Worm (Caenorhabditis elegans) whole organism, young adult: ENCODE data around the gene C12D8.20.
A peak's percentile ranks its signal among the peaks of the same experiment; 100 is the strongest.

ENCODE experiments used
- B0336.3 ChIP-seq: fragments of 200-800 bp; sonication (Bioruptor generic); IDR thresholded peaks from 2 replicates; pipeline ENCODE4 v1.3.6; 2022; ENCODE audit warnings: missing genetic modification characterization, missing compliant biosample characterization
- C17E4.6 ChIP-seq: fragments of 200-800 bp; sonication (Bioruptor generic); IDR thresholded peaks from 2 replicates; pipeline ENCODE4 v1.3.6; 2022; ENCODE audit warnings: missing genetic modification reagents, missing genetic modification characterization, missing compliant biosample characterization
- D2030.7 ChIP-seq: fragments of 200-800 bp; sonication (Bioruptor generic); IDR thresholded peaks from 2 replicates; pipeline ENCODE4 v1.3.6; 2022; ENCODE audit warnings: missing genetic modification reagents, missing genetic modification characterization, missing compliant biosample characterization
- F22D6.2 ChIP-seq: sonication (generic microtip); optimal IDR thresholded peaks from 2 replicates; lab custom pipeline; 2016; ENCODE audit warnings: mild to moderate bottlenecking, missing genetic modification characterization, missing compliant biosample characterization
- F37B4.10 ChIP-seq: fragments of 200-800 bp; sonication (Bioruptor generic); IDR thresholded peaks from 2 replicates; pipeline ENCODE4 v1.3.6; 2022; ENCODE audit warnings: missing genetic modification characterization, missing compliant biosample characterization
- F55B11.4 ChIP-seq: sonication (generic microtip); optimal IDR thresholded peaks from 2 replicates; lab custom pipeline; 2016; ENCODE audit warnings: missing compliant biosample characterization, missing genetic modification characterization, borderline replicate concordance; ENCODE audit not compliant: insufficient read depth
- F57A8.1 ChIP-seq: fragments of 200-800 bp; sonication (Bioruptor generic); optimal IDR thresholded peaks from 2 replicates; lab custom pipeline; 2018; ENCODE audit warnings: mild to moderate bottlenecking, missing genetic modification characterization, moderate library complexity, missing compliant biosample characterization
- K11D2.4 ChIP-seq: fragments of 200-800 bp; sonication (Bioruptor generic); IDR thresholded peaks from 2 replicates; pipeline ENCODE4 v1.3.6; 2022; ENCODE audit warnings: missing genetic modification reagents, missing genetic modification characterization, missing compliant biosample characterization
- K12H6.12 ChIP-seq: fragments of 200-800 bp; sonication (Bioruptor generic); optimal IDR thresholded peaks from 2 replicates; lab custom pipeline; 2018; ENCODE audit warnings: mild to moderate bottlenecking, missing genetic modification characterization, missing compliant biosample characterization
- T07F8.4 ChIP-seq: sonication (generic microtip); optimal IDR thresholded peaks from 2 replicates; lab custom pipeline; 2016; ENCODE audit warnings: mild to moderate bottlenecking, missing genetic modification characterization, moderate library complexity, missing compliant biosample characterization
- Y53G8AR.9 ChIP-seq: fragments of 200-800 bp; sonication (Bioruptor generic); conservative IDR thresholded peaks from 2 replicates; pipeline ENCODE4 v1.3.6; 2022; ENCODE audit warnings: missing genetic modification reagents, missing genetic modification characterization, missing compliant biosample characterization
- Y56A3A.18 ChIP-seq: fragments of 200-800 bp; sonication (Bioruptor generic); IDR thresholded peaks from 2 replicates; pipeline ENCODE4 v1.3.6; 2022; ENCODE audit warnings: missing genetic modification reagents, missing genetic modification characterization, missing compliant biosample characterization
- Y79H2A.3 ChIP-seq: fragments of 200-800 bp; sonication (Bioruptor generic); conservative IDR thresholded peaks from 2 replicates; pipeline ENCODE4 v1.3.6; 2022; ENCODE audit warnings: missing genetic modification reagents, missing genetic modification characterization, missing compliant biosample characterization
- ama-1 ChIP-seq, 3 experiments: fragments of 150-350 bp in 1 of 3; sonication (generic microtip) in 2 of 3; optimal IDR thresholded peaks; 2 replicates each; lab custom pipeline; 2014 to 2018; ENCODE audit warnings: missing biosample characterization in 2 of 3, missing genetic modification characterization in 2 of 3, missing genetic modification reagents in 2 of 3
- attf-6 ChIP-seq: fragments of 200-800 bp; sonication (Bioruptor generic); IDR thresholded peaks from 2 replicates; pipeline ENCODE4 v1.3.6; 2022; ENCODE audit warnings: missing genetic modification reagents, missing genetic modification characterization, missing compliant biosample characterization
- bed-1 ChIP-seq: fragments of 200-800 bp; sonication (Bioruptor generic); IDR thresholded peaks from 2 replicates; pipeline ENCODE4 v1.3.6; 2022; ENCODE audit warnings: missing genetic modification reagents, missing genetic modification characterization, missing compliant biosample characterization
- bed-2 ChIP-seq: fragments of 200-800 bp; sonication (Bioruptor generic); IDR thresholded peaks from 2 replicates; pipeline ENCODE4 v1.3.6; 2022; ENCODE audit warnings: missing genetic modification reagents, missing genetic modification characterization, missing compliant biosample characterization
- cebp-1 ChIP-seq, 2 experiments: fragments of 200-800 bp in 1 of 2; sonication (Bioruptor generic) in 1 of 2; sonication (generic microtip) in 1 of 2; IDR thresholded peaks in 1 of 2; optimal IDR thresholded peaks in 1 of 2; 2 replicates each; pipeline versions ENCODE4 v1.3.6 to Lab custom; 2017 to 2022; ENCODE audit warnings: missing compliant biosample characterization in 2 of 2, missing genetic modification characterization in 2 of 2, mild to moderate bottlenecking in 1 of 2, missing genetic modification reagents in 1 of 2, moderate library complexity in 1 of 2
- ceh-79 ChIP-seq: sonication (generic microtip); optimal IDR thresholded peaks from 2 replicates; lab custom pipeline; 2017; ENCODE audit warnings: mild to moderate bottlenecking, missing genetic modification characterization, missing compliant biosample characterization
- ceh-91 ChIP-seq: fragments of 200-800 bp; sonication (Bioruptor generic); IDR thresholded peaks from 2 replicates; pipeline ENCODE4 v1.3.6; 2022; ENCODE audit warnings: missing genetic modification reagents, missing genetic modification characterization, missing compliant biosample characterization
- chd-7 ChIP-seq: sonication (generic microtip); optimal IDR thresholded peaks from 2 replicates; lab custom pipeline; 2016; ENCODE audit warnings: mild to moderate bottlenecking, missing genetic modification characterization, moderate library complexity, missing compliant biosample characterization
- efl-1 ChIP-seq: fragments of 150-350 bp; optimal IDR thresholded peaks from 2 replicates; lab custom pipeline; 2014; ENCODE audit warnings: missing biosample characterization, missing genetic modification reagents, missing genetic modification characterization
- ets-4 ChIP-seq: fragments of 200-800 bp; sonication (Bioruptor generic); optimal IDR thresholded peaks from 2 replicates; lab custom pipeline; 2018; ENCODE audit warnings: mild to moderate bottlenecking, missing genetic modification characterization, missing compliant biosample characterization
- fkh-3 ChIP-seq: sonication (generic microtip); optimal IDR thresholded peaks from 2 replicates; lab custom pipeline; 2016; ENCODE audit warnings: mild to moderate bottlenecking, missing genetic modification characterization, missing compliant biosample characterization
- hlh-26 ChIP-seq: fragments of 200-800 bp; sonication (Bioruptor generic); conservative IDR thresholded peaks from 2 replicates; pipeline ENCODE4 v1.3.6; 2022; ENCODE audit warnings: missing genetic modification reagents, missing genetic modification characterization, missing compliant biosample characterization
- hrde-1 ChIP-seq: sonication (generic microtip); optimal IDR thresholded peaks from 2 replicates; lab custom pipeline; 2016; ENCODE audit warnings: missing genetic modification characterization, mild to moderate bottlenecking, missing compliant biosample characterization, moderate library complexity, missing genotype, missing genetic modification reagents, borderline replicate concordance
- hsf-1 ChIP-seq: fragments of 200-800 bp; sonication (Bioruptor generic); IDR thresholded peaks from 2 replicates; pipeline ENCODE4 v1.3.6; 2022; ENCODE audit warnings: missing genetic modification reagents, missing genetic modification characterization, missing compliant biosample characterization
- let-526 ChIP-seq: fragments of 200-800 bp; sonication (Bioruptor generic); IDR thresholded peaks from 2 replicates; pipeline ENCODE4 v1.3.6; 2022; ENCODE audit warnings: missing genetic modification reagents, missing genetic modification characterization, missing compliant biosample characterization
- let-607 ChIP-seq, 2 experiments: fragments of 200-800 bp in 1 of 2; sonication (Bioruptor generic) in 1 of 2; sonication (generic microtip) in 1 of 2; optimal IDR thresholded peaks; 2 replicates each; lab custom pipeline; 2016 to 2018; ENCODE audit warnings: mild to moderate bottlenecking in 2 of 2, missing compliant biosample characterization in 2 of 2, missing genetic modification characterization in 2 of 2, moderate library complexity in 2 of 2, missing genotype in 1 of 2
- lsl-1 ChIP-seq: fragments of 200-800 bp; sonication (Bioruptor generic); optimal IDR thresholded peaks from 2 replicates; lab custom pipeline; 2018; ENCODE audit warnings: mild to moderate bottlenecking, missing genetic modification characterization, moderate library complexity, missing compliant biosample characterization
- madf-3 ChIP-seq: fragments of 200-800 bp; sonication (Bioruptor generic); IDR thresholded peaks from 2 replicates; pipeline ENCODE4 v1.3.6; 2022; ENCODE audit warnings: missing genetic modification reagents, missing genetic modification characterization, missing compliant biosample characterization
- madf-6 ChIP-seq: fragments of 200-800 bp; sonication (Bioruptor generic); IDR thresholded peaks from 2 replicates; pipeline ENCODE4 v1.3.6; 2022; ENCODE audit warnings: missing genetic modification reagents, missing genetic modification characterization, missing compliant biosample characterization
- pha-4 ChIP-seq: fragments of 150-350 bp; sonication (generic microtip); optimal IDR thresholded peaks from 2 replicates; lab custom pipeline; 2014; ENCODE audit warnings: missing biosample characterization, missing genetic modification reagents, missing genetic modification characterization
- rcor-1 ChIP-seq: fragments of 200-800 bp; sonication (Bioruptor generic); IDR thresholded peaks from 2 replicates; pipeline ENCODE4 v1.3.6; 2022; ENCODE audit warnings: missing genetic modification reagents, missing genetic modification characterization, missing compliant biosample characterization
- repo-1 ChIP-seq: sonication (generic microtip); optimal IDR thresholded peaks from 2 replicates; lab custom pipeline; 2017; ENCODE audit warnings: mild to moderate bottlenecking, missing genetic modification characterization, missing compliant biosample characterization
- snpc-3.4 ChIP-seq: sonication (generic microtip); optimal IDR thresholded peaks from 2 replicates; lab custom pipeline; 2017; ENCODE audit warnings: missing genetic modification characterization, mild to moderate bottlenecking, missing compliant biosample characterization, antibody characterized with exemption, moderate library complexity, missing genotype, missing genetic modification reagents
- tbp1 ChIP-seq: fragments of 200-800 bp; sonication (Bioruptor generic); optimal IDR thresholded peaks from 2 replicates; lab custom pipeline; 2018; ENCODE audit warnings: mild to moderate bottlenecking, missing genetic modification characterization, missing compliant biosample characterization
- tlf-1 ChIP-seq: fragments of 200-800 bp; sonication (Bioruptor generic); optimal IDR thresholded peaks from 2 replicates; lab custom pipeline; 2018; ENCODE audit warnings: mild to moderate bottlenecking, missing genetic modification characterization, missing compliant biosample characterization
- unc-62 ChIP-seq: fragments of 150-350 bp; optimal IDR thresholded peaks from 2 replicates; lab custom pipeline; 2014; ENCODE audit warnings: missing biosample characterization, missing genetic modification reagents, missing genetic modification characterization
- ztf-18 ChIP-seq: sonication (generic microtip); optimal IDR thresholded peaks from 2 replicates; lab custom pipeline; 2016; ENCODE audit warnings: missing genotype, mild to moderate bottlenecking, missing genetic modification characterization, missing compliant biosample characterization

C12D8.20 gene

ce11 chrV:10238665-10239064 lies 16.6 kb downstream of the C12D8.20 start, which contains the start of gene fubl-1 (continued):
- peak; percentile 68 for TF ChIP-seq ceh-91 (GFP tag; lab: Robert Waterston, UW)
- no peak for TF ChIP-seq ama-1 (optimal IDR thresholded peaks at IDR 0.05; lab: Kevin White, UChicago)
- no peak for TF ChIP-seq ama-1 (GFP tag; optimal IDR thresholded peaks at IDR 0.05; lab: Kevin White, UChicago)
- TF ChIP-seq hsf-1 (GFP tag; lab: Robert Waterston, UW) = no peak
- peak; percentile 76 for TF ChIP-seq lsl-1 (GFP tag; lab: Kevin White, UChicago)
- TF ChIP-seq bed-1 (GFP tag; lab: Robert Waterston, UW) = no peak
- no peak for TF ChIP-seq ets-4 (GFP tag; lab: Kevin White, UChicago)
- TF ChIP-seq efl-1 (GFP tag; lab: Kevin White, UChicago) = peak; percentile 14
- peak; percentile 97 for TF ChIP-seq madf-3 (GFP tag; lab: Robert Waterston, UW)
- no peak for TF ChIP-seq F37B4.10 (GFP tag; lab: Robert Waterston, UW)
- peak; percentile 64; the same call in 1 of the 2 replicates for TF ChIP-seq madf-6 (GFP tag; lab: Robert Waterston, UW)
- no peak for TF ChIP-seq repo-1 (tag; lab: Kevin White, UChicago)
- TF ChIP-seq, all 124 proteins: peak for 14

- no peak for TF ChIP-seq Y56A3A.18 (GFP tag; lab: Robert Waterston, UW)
These were observed 17.8 kb downstream of the C12D8.20 start, which contains the start of gene fipr-8 for ce11 chrV:10239861-10240260. Gene fipr-8, minus strand, starts transcription at chrV:10239961.

ce11 chrV:10241121-10241803 lies 19.2 kb downstream of the C12D8.20 start, which contains the start of the genes C12D8.21 and col-148:
Gene C12D8.21, minus strand, starts transcription at chrV:10241188.
Gene col-148, plus strand, starts transcription at chrV:10241753.
- TF ChIP-seq F55B11.4 (tag; lab: Kevin White, UChicago) = no peak
- no peak for TF ChIP-seq K11D2.4 (GFP tag; lab: Robert Waterston, UW)
- TF ChIP-seq ztf-18 (tag; lab: Kevin White, UChicago) = no peak
- TF ChIP-seq hlh-26 (GFP tag; lab: Robert Waterston, UW) = no peak
- TF ChIP-seq madf-6 (GFP tag; lab: Robert Waterston, UW) = no peak
- TF ChIP-seq bed-2 (GFP tag; lab: Robert Waterston, UW) = no peak
- no peak for TF ChIP-seq attf-6 (GFP tag; lab: Robert Waterston, UW)
- no peak for TF ChIP-seq ets-4 (GFP tag; lab: Kevin White, UChicago)
- TF ChIP-seq pha-4 = no peak
- TF ChIP-seq rcor-1 (GFP tag; lab: Robert Waterston, UW) = no peak
- no peak for TF ChIP-seq tlf-1 (GFP tag; lab: Kevin White, UChicago)
- TF ChIP-seq chd-7 (tag; lab: Kevin White, UChicago) = no peak
- TF ChIP-seq F57A8.1 (GFP tag; lab: Kevin White, UChicago) = no peak
- TF ChIP-seq B0336.3 = no peak

ce11 chrV:10243105-10243504 lies 21.0 kb downstream of the C12D8.20 start, which contains the start of gene C12D8.9:
Gene C12D8.9, minus strand, starts transcription at chrV:10243205.
- no peak for TF ChIP-seq let-526 (GFP tag; lab: Robert Waterston, UW)
- no peak for TF ChIP-seq K12H6.12
- TF ChIP-seq T07F8.4 (tag; lab: Kevin White, UChicago) = no peak
- no peak for TF ChIP-seq Y53G8AR.9
- TF ChIP-seq fkh-3 = no peak
- TF ChIP-seq cebp-1 (GFP tag; IDR thresholded peaks at IDR 0.05; lab: Robert Waterston, UW) = no peak
- TF ChIP-seq cebp-1 (tag; optimal IDR thresholded peaks at IDR 0.05; lab: Kevin White, UChicago) = no peak
- TF ChIP-seq Y79H2A.3 (GFP tag; lab: Robert Waterston, UW) = no peak
- TF ChIP-seq F22D6.2 = no peak
- TF ChIP-seq ceh-79 (tag; lab: Kevin White, UChicago) = no peak
- no peak for TF ChIP-seq D2030.7
- no peak for TF ChIP-seq hrde-1
- TF ChIP-seq tbp1 = no peak
- TF ChIP-seq unc-62 = no peak
- TF ChIP-seq let-607 (tag; optimal IDR thresholded peaks at IDR 0.05; lab: Kevin White, UChicago) = no peak
- no peak for TF ChIP-seq C17E4.6 (GFP tag; lab: Robert Waterston, UW)
- TF ChIP-seq ztf-18 (tag; lab: Kevin White, UChicago) = no peak
- no peak for TF ChIP-seq snpc-3.4 (tag; lab: Kevin White, UChicago)
